Worm (Caenorhabditis elegans) whole organism, early embryonic: ENCODE data around the gene Y81B9A.1.

Source experiments
- B0310.2 ChIP-seq: sonication (generic microtip); optimal IDR thresholded peaks from 2 replicates; lab custom pipeline; 2016; ENCODE audit warnings: mild to moderate bottlenecking, missing genetic modification characterization, missing compliant biosample characterization
- F13C5.2 ChIP-seq: sonication (generic microtip); optimal IDR thresholded peaks from 2 replicates; lab custom pipeline; 2017; ENCODE audit warnings: mild to moderate bottlenecking, missing genetic modification characterization, inconsistent platforms, missing compliant biosample characterization
- aly-1 ChIP-seq: sonication (generic microtip); optimal IDR thresholded peaks from 2 replicates; lab custom pipeline; 2016; ENCODE audit warnings: missing genetic modification characterization, missing compliant biosample characterization
- ama-1 ChIP-seq: fragments of 150-350 bp; optimal IDR thresholded peaks from 2 replicates; lab custom pipeline; 2014
- ceh-13 ChIP-seq: fragments of 200-800 bp; sonication (Bioruptor generic); optimal IDR thresholded peaks from 2 replicates; lab custom pipeline; 2018; ENCODE audit warnings: mild to moderate bottlenecking, missing genetic modification characterization, missing compliant biosample characterization
- ceh-36 ChIP-seq: sonication (generic microtip); optimal IDR thresholded peaks from 2 replicates; lab custom pipeline; 2016; ENCODE audit warnings: missing genetic modification characterization, inconsistent platforms, missing compliant biosample characterization
- ets-7 ChIP-seq: sonication (generic microtip); optimal IDR thresholded peaks from 2 replicates; lab custom pipeline; 2016; ENCODE audit warnings: missing genotype, missing genetic modification characterization, missing compliant biosample characterization
- flt-1 ChIP-seq: fragments of 200-800 bp; sonication (Bioruptor generic); IDR thresholded peaks from 2 replicates; pipeline ENCODE4 v1.3.6; 2022; ENCODE audit warnings: missing genetic modification characterization, missing compliant biosample characterization
- hmbx-1 ChIP-seq: sonication (generic microtip); optimal IDR thresholded peaks from 2 replicates; lab custom pipeline; 2016; ENCODE audit warnings: mild to moderate bottlenecking, missing genetic modification characterization, missing compliant biosample characterization
- hmg-4 ChIP-seq: fragments of 200-800 bp; sonication (Bioruptor generic); optimal IDR thresholded peaks from 2 replicates; lab custom pipeline; 2018; ENCODE audit warnings: mild to moderate bottlenecking, missing genetic modification characterization, missing compliant biosample characterization
- hnd-1 ChIP-seq: sonication (generic microtip); optimal IDR thresholded peaks from 2 replicates; lab custom pipeline; 2016; ENCODE audit warnings: missing genetic modification characterization, missing compliant biosample characterization
- pes-1 ChIP-seq: fragments of 200-800 bp; sonication (Bioruptor generic); IDR thresholded peaks from 2 replicates; pipeline ENCODE4 v1.3.6; 2022; ENCODE audit warnings: missing genetic modification reagents, missing genetic modification characterization, missing compliant biosample characterization
- scrt-1 ChIP-seq: fragments of 200-800 bp; sonication (Bioruptor generic); IDR thresholded peaks from 2 replicates; pipeline ENCODE4 v1.3.6; 2022; ENCODE audit warnings: missing genetic modification characterization, missing compliant biosample characterization
- sea-1 ChIP-seq: fragments of 200-800 bp; sonication (Bioruptor generic); conservative IDR thresholded peaks from 2 replicates; pipeline ENCODE4 v1.3.6; 2022; ENCODE audit warnings: missing genetic modification characterization, missing compliant biosample characterization
- tbx-11 ChIP-seq: fragments of 200-800 bp; sonication (Bioruptor generic); IDR thresholded peaks from 2 replicates; pipeline ENCODE4 v1.3.6; 2022; ENCODE audit warnings: missing genetic modification characterization, missing compliant biosample characterization
- tbx-37 ChIP-seq: fragments of 200-800 bp; sonication (Bioruptor generic); conservative IDR thresholded peaks from 2 replicates; pipeline ENCODE4 v1.3.6; 2022; ENCODE audit warnings: missing genetic modification reagents, missing genetic modification characterization, missing compliant biosample characterization
- tra-4 ChIP-seq: sonication (generic microtip); optimal IDR thresholded peaks from 2 replicates; lab custom pipeline; 2017; ENCODE audit warnings: missing genetic modification characterization, missing compliant biosample characterization

Gene Y81B9A.1

ce11 chrX:9210086-9210485 lies 17.8 kb downstream of the Y81B9A.1 start:
- TF ChIP-seq sea-1 (GFP tag; lab: Robert Waterston, UW) (no peak), hmg-4 (GFP tag; lab: Kevin White, UChicago) (no peak), ceh-13 (no peak), F13C5.2 (tag; lab: Kevin White, UChicago) (no peak), flt-1 (no peak), hnd-1 (tag; lab: Kevin White, UChicago) (no peak)

- TF ChIP-seq ceh-13: no peak
These were observed 20.4 kb downstream of the Y81B9A.1 start for ce11 chrX:9212675-9213074.

- no peak for TF ChIP-seq tbx-11 (GFP tag; lab: Robert Waterston, UW)
- TF ChIP-seq hmbx-1: no peak
- TF ChIP-seq ets-7: no peak
- TF ChIP-seq tbx-37 (GFP tag; lab: Robert Waterston, UW): no peak
- TF ChIP-seq tra-4 (tag; lab: Kevin White, UChicago): no peak
- no peak for TF ChIP-seq B0310.2 (tag; lab: Kevin White, UChicago)
- no peak for TF ChIP-seq sea-1 (GFP tag; lab: Robert Waterston, UW)
- no peak for TF ChIP-seq scrt-1
- TF ChIP-seq F13C5.2 (tag; lab: Kevin White, UChicago): no peak
- TF ChIP-seq ama-1 (lab: Kevin White, UChicago): no peak
- TF ChIP-seq flt-1: no peak
- TF ChIP-seq pes-1 (GFP tag; lab: Robert Waterston, UW): no peak
- TF ChIP-seq ceh-36 (tag; lab: Kevin White, UChicago): no peak
- TF ChIP-seq hnd-1 (tag; lab: Kevin White, UChicago): no peak
- no peak for TF ChIP-seq aly-1
- TF ChIP-seq ceh-13: no peak
These were observed 21.7 kb downstream of the Y81B9A.1 start, which contains the start of gene C35B8.3 for ce11 chrX:9213873-9214341. TSS of gene C35B8.3 (plus strand) at chrX:9213923.

- no peak for TF ChIP-seq tbx-11 (GFP tag; lab: Robert Waterston, UW)
- peak; percentile 39 for TF ChIP-seq B0310.2 (tag; lab: Kevin White, UChicago)
- peak; percentile 30 for TF ChIP-seq hmbx-1
- no peak for TF ChIP-seq ama-1 (lab: Kevin White, UChicago)
- peak; percentile 28 for TF ChIP-seq ceh-13
- TF ChIP-seq sea-1 (GFP tag; lab: Robert Waterston, UW): 0 out of 2 replicates have a peak, but pooled peaks have one; percentile 13
- peak; percentile 14 for TF ChIP-seq F13C5.2 (tag; lab: Kevin White, UChicago)
- TF ChIP-seq pes-1 (GFP tag; lab: Robert Waterston, UW): peak; percentile 52; the same call in 1 of the 2 replicates
- TF ChIP-seq hmg-4 (GFP tag; lab: Kevin White, UChicago): peak; percentile 89
- TF ChIP-seq ceh-36 (tag; lab: Kevin White, UChicago): no peak
- TF ChIP-seq ets-7: peak; percentile 14
- no peak for TF ChIP-seq tra-4 (tag; lab: Kevin White, UChicago)
These were observed 33.0 kb downstream of the Y81B9A.1 start for ce11 chrX:9225273-9225672.

- TF ChIP-seq tbx-11 (GFP tag; lab: Robert Waterston, UW) (no peak), F13C5.2 (tag; lab: Kevin White, UChicago) (no peak), hmg-4 (GFP tag; lab: Kevin White, UChicago) (no peak)
These were observed 34.7 kb downstream of the Y81B9A.1 start for ce11 chrX:9226904-9227303.

ce11 chrX:9228441-9228840 lies 36.2 kb downstream of the Y81B9A.1 start:
- TF ChIP-seq hmg-4 (GFP tag; lab: Kevin White, UChicago) (no peak), flt-1 (no peak), ceh-36 (tag; lab: Kevin White, UChicago) (no peak), hnd-1 (tag; lab: Kevin White, UChicago) (no peak), pes-1 (GFP tag; lab: Robert Waterston, UW) (no peak), aly-1 (no peak), F13C5.2 (tag; lab: Kevin White, UChicago) (no peak), tbx-11 (GFP tag; lab: Robert Waterston, UW) (no peak), ama-1 (lab: Kevin White, UChicago) (no peak), ceh-13 (no peak), hmbx-1 (no peak), tra-4 (tag; lab: Kevin White, UChicago) (no peak), B0310.2 (tag; lab: Kevin White, UChicago) (no peak), tbx-37 (GFP tag; lab: Robert Waterston, UW) (no peak), sea-1 (GFP tag; lab: Robert Waterston, UW) (no peak)

- TF ChIP-seq scrt-1: no peak
- no peak for TF ChIP-seq ceh-36 (tag; lab: Kevin White, UChicago)
- TF ChIP-seq ets-7: no peak
- TF ChIP-seq flt-1: no peak
- TF ChIP-seq hmbx-1: no peak
- no peak for TF ChIP-seq F13C5.2 (tag; lab: Kevin White, UChicago)
- TF ChIP-seq B0310.2 (tag; lab: Kevin White, UChicago): no peak
- no peak for TF ChIP-seq tra-4 (tag; lab: Kevin White, UChicago)
- TF ChIP-seq pes-1 (GFP tag; lab: Robert Waterston, UW): no peak
- no peak for TF ChIP-seq ama-1 (lab: Kevin White, UChicago)
- no peak for TF ChIP-seq hmg-4 (GFP tag; lab: Kevin White, UChicago)
- no peak for TF ChIP-seq hnd-1 (tag; lab: Kevin White, UChicago)
- TF ChIP-seq ceh-13: no peak
- no peak for TF ChIP-seq tbx-37 (GFP tag; lab: Robert Waterston, UW)
- no peak for TF ChIP-seq sea-1 (GFP tag; lab: Robert Waterston, UW)
- no peak for TF ChIP-seq aly-1
These were observed 38.1 kb downstream of the Y81B9A.1 start for ce11 chrX:9230322-9230721.

ce11 chrX:9231556-9231955 lies 39.3 kb downstream of the Y81B9A.1 start:
- no peak for TF ChIP-seq ceh-13
- no peak for TF ChIP-seq pes-1 (GFP tag; lab: Robert Waterston, UW)
- TF ChIP-seq hmg-4 (GFP tag; lab: Kevin White, UChicago): no peak
- TF ChIP-seq sea-1 (GFP tag; lab: Robert Waterston, UW): no peak
- TF ChIP-seq ama-1 (lab: Kevin White, UChicago): no peak
- TF ChIP-seq tbx-37 (GFP tag; lab: Robert Waterston, UW): no peak
- TF ChIP-seq hmbx-1: no peak
- no peak for TF ChIP-seq ceh-36 (tag; lab: Kevin White, UChicago)
- no peak for TF ChIP-seq flt-1
